Worm (Caenorhabditis elegans) whole organism, mixed stage, embryonic: Measurements from ENCODE around the gene F58A6.2.

Source experiments
- M03D4.4 ChIP-seq: sonication (generic microtip); optimal IDR thresholded peaks from 2 replicates; lab custom pipeline; 2017; ENCODE audit warnings: mild to moderate bottlenecking, missing genetic modification characterization, missing compliant biosample characterization
- blmp-1 ChIP-seq: fragments of 150-350 bp; optimal IDR thresholded peaks from 2 replicates; lab custom pipeline; 2014; ENCODE audit warnings: missing biosample characterization, missing genetic modification characterization
- lin-13 ChIP-seq: fragments of 150-350 bp; optimal IDR thresholded peaks from 2 replicates; lab custom pipeline; 2014; ENCODE audit warnings: missing biosample characterization, missing genetic modification characterization
- nhr-237 ChIP-seq: fragments of 150-350 bp; optimal IDR thresholded peaks from 2 replicates; lab custom pipeline; 2014; ENCODE audit warnings: missing biosample characterization, missing genetic modification characterization
- pha-4 ChIP-seq: fragments of 150-350 bp; optimal IDR thresholded peaks from 2 replicates; lab custom pipeline; 2018; ENCODE audit warnings: missing biosample characterization, missing genetic modification reagents, missing genetic modification characterization
- snpc-4 ChIP-seq: fragments of 150-350 bp; optimal IDR thresholded peaks from 2 replicates; lab custom pipeline; 2014; ENCODE audit warnings: missing biosample characterization, missing genetic modification characterization
- ztf-11 ChIP-seq: fragments of 150-350 bp; optimal IDR thresholded peaks from 2 replicates; lab custom pipeline; 2014; ENCODE audit warnings: missing biosample characterization, missing genetic modification characterization

DNA sequence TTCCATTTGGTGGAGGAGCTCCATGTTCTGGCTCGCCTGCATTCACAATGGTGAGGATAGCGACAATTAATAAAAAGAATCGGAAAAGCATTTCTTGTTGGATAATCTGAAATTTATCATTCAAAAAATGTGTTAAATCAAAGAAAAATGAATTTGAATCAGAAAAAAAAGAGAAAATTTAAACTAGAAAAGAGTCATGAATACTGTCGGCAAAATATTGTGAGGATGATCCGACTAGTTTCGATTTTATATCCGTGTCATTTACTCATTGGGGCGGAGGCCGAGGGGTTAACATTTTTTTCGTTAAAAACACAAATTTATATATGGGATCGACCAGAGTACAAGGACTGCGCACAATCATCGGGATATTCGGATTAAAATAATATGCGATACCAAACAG, 41.4 kb downstream of the F58A6.2 start, which contains the start of gene C27D6.12:
- TF ChIP-seq blmp-1 (tag; lab: Kevin White, UChicago) (no peak), pha-4 (tag; lab: Kevin White, UChicago) (no peak), lin-13 (tag; lab: Kevin White, UChicago) (no peak), nhr-237 (tag; lab: Kevin White, UChicago) (no peak), M03D4.4 (tag; lab: Kevin White, UChicago) (no peak), snpc-4 (tag; lab: Kevin White, UChicago) (no peak), ztf-11 (tag; lab: Kevin White, UChicago) (no peak)
